Fruit fly (Drosophila melanogaster): ENCODE data around the gene CG46506.
"Not testable (repeated sequence)": the region's sequence is repeated elsewhere in the genome, so short reads cannot be mapped to it uniquely, and the experiment has no call there.

DNA sequence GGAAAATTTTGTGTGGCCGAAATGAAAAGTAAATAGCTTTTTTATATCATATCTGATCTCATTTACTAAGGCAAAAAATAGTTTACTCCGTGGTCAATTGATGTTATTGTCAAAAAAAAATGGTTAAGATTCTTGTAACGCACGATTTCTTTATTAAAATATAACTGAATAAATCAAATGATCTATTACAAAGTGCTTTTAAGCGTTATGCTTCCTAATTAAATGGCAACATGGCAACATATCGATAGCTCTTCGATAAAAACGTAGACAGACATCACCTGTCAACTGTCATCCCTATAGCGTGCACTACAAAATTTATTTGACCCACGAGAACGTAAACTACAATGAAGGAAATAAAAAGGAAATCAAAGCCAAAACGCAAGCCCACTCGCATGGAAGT is 5.1 kb upstream of the CG46506 start, which contains the start of gene CG46505:
- TF ChIP-seq EcR (GFP tag; optimal IDR thresholded peaks at IDR 0.05); Dll (optimal IDR thresholded peaks at IDR 0.05): not testable (repeated sequence)
